Worm (Caenorhabditis elegans) whole organism, late embryonic: ENCODE data around the gene Y22D7AL.3.

Experiments used
- K02D7.2 ChIP-seq: sonication (generic microtip); optimal IDR thresholded peaks from 2 replicates; lab custom pipeline; 2017; ENCODE audit warnings: mild to moderate bottlenecking, missing genetic modification characterization, missing compliant biosample characterization
- ahr-1 ChIP-seq: sonication (generic microtip); optimal IDR thresholded peaks from 2 replicates; lab custom pipeline; 2016; ENCODE audit warnings: missing genetic modification characterization, missing compliant biosample characterization
- ceh-14 ChIP-seq: sonication (generic microtip); optimal IDR thresholded peaks from 2 replicates; lab custom pipeline; 2016; ENCODE audit warnings: missing genotype, missing genetic modification characterization, missing compliant biosample characterization
- ceh-19 ChIP-seq: fragments of 200-800 bp; sonication (Bioruptor generic); optimal IDR thresholded peaks from 2 replicates; lab custom pipeline; 2018; ENCODE audit warnings: mild to moderate bottlenecking, missing genetic modification characterization, missing compliant biosample characterization
- ceh-22 ChIP-seq: sonication (generic microtip); optimal IDR thresholded peaks from 2 replicates; lab custom pipeline; 2017; ENCODE audit warnings: missing biosample characterization, missing genetic modification characterization
- ceh-45 ChIP-seq: fragments of 200-800 bp; sonication (Bioruptor generic); IDR thresholded peaks from 2 replicates; pipeline ENCODE4 v1.3.6; 2022; ENCODE audit warnings: missing genetic modification reagents, missing genetic modification characterization, missing compliant biosample characterization
- ceh-48 ChIP-seq: sonication (generic microtip); optimal IDR thresholded peaks from 2 replicates; lab custom pipeline; 2016; ENCODE audit warnings: missing genetic modification characterization, inconsistent platforms, missing compliant biosample characterization
- ceh-9 ChIP-seq: sonication (generic microtip); optimal IDR thresholded peaks from 2 replicates; lab custom pipeline; 2016; ENCODE audit warnings: mild to moderate bottlenecking, missing genetic modification characterization, inconsistent platforms, missing compliant biosample characterization
- che-1 ChIP-seq: sonication (generic microtip); optimal IDR thresholded peaks from 2 replicates; lab custom pipeline; 2016; ENCODE audit warnings: mild to moderate bottlenecking, missing genetic modification characterization, missing compliant biosample characterization
- dmd-4 ChIP-seq: sonication (generic microtip); optimal IDR thresholded peaks from 2 replicates; lab custom pipeline; 2016; ENCODE audit warnings: borderline replicate concordance, missing genetic modification characterization, missing compliant biosample characterization
- elt-2 ChIP-seq: sonication (generic microtip); optimal IDR thresholded peaks from 2 replicates; lab custom pipeline; 2016; ENCODE audit warnings: missing genetic modification reagents, missing genetic modification characterization, missing compliant biosample characterization
- elt-4 ChIP-seq: sonication (generic microtip); optimal IDR thresholded peaks from 2 replicates; lab custom pipeline; 2016; ENCODE audit warnings: missing genetic modification characterization, missing compliant biosample characterization
- eyg-1 ChIP-seq: sonication (generic microtip); optimal IDR thresholded peaks from 2 replicates; lab custom pipeline; 2016; ENCODE audit warnings: missing genotype, missing genetic modification characterization, missing compliant biosample characterization
- fkh-10 ChIP-seq: fragments of 150-350 bp; optimal IDR thresholded peaks from 2 replicates; lab custom pipeline; 2014; ENCODE audit warnings: missing biosample characterization, missing genetic modification reagents, missing genetic modification characterization
- hlh-15 ChIP-seq: sonication (generic microtip); optimal IDR thresholded peaks from 2 replicates; lab custom pipeline; 2016; ENCODE audit warnings: missing genetic modification characterization, missing compliant biosample characterization
- lin-11 ChIP-seq: fragments of 200-800 bp; sonication (Bioruptor generic); optimal IDR thresholded peaks from 2 replicates; lab custom pipeline; 2018; ENCODE audit warnings: mild to moderate bottlenecking, missing genetic modification characterization, missing compliant biosample characterization
- madf-2 ChIP-seq: sonication (generic microtip); optimal IDR thresholded peaks from 2 replicates; lab custom pipeline; 2017; ENCODE audit warnings: missing genetic modification characterization, missing compliant biosample characterization
- mec-3 ChIP-seq: sonication (generic microtip); optimal IDR thresholded peaks from 2 replicates; lab custom pipeline; 2016; ENCODE audit warnings: borderline replicate concordance, missing genetic modification characterization, missing compliant biosample characterization
- odd-2 ChIP-seq: sonication (generic microtip); optimal IDR thresholded peaks from 2 replicates; lab custom pipeline; 2017; ENCODE audit warnings: antibody characterized with exemption, mild to moderate bottlenecking, missing genetic modification characterization, missing compliant biosample characterization
- pat-9 ChIP-seq: fragments of 200-800 bp; sonication (Bioruptor generic); optimal IDR thresholded peaks from 2 replicates; lab custom pipeline; 2018; ENCODE audit warnings: mild to moderate bottlenecking, missing genetic modification characterization, moderate library complexity, missing compliant biosample characterization
- pha-2 ChIP-seq: sonication (generic microtip); optimal IDR thresholded peaks from 2 replicates; lab custom pipeline; 2017; ENCODE audit warnings: mild to moderate bottlenecking, missing genetic modification characterization, missing compliant biosample characterization
- pha-4 ChIP-seq: fragments of 150-350 bp; optimal IDR thresholded peaks from 2 replicates; lab custom pipeline; 2018; ENCODE audit warnings: missing biosample characterization, missing genetic modification reagents, missing genetic modification characterization
- pqm-1 ChIP-seq: sonication (generic microtip); optimal IDR thresholded peaks from 2 replicates; lab custom pipeline; 2016; ENCODE audit warnings: missing genetic modification characterization, missing compliant biosample characterization
- sdc-2 ChIP-seq: sonication (generic microtip); optimal IDR thresholded peaks from 2 replicates; lab custom pipeline; 2016; ENCODE audit warnings: missing genotype, missing genetic modification characterization, missing compliant biosample characterization
- tbx-7 ChIP-seq: sonication (generic microtip); optimal IDR thresholded peaks from 2 replicates; lab custom pipeline; 2016; ENCODE audit warnings: missing genotype, missing genetic modification characterization, missing compliant biosample characterization
- unc-3 ChIP-seq, 2 experiments: fragments of 200-800 bp in 1 of 2; sonication (Bioruptor generic) in 1 of 2; sonication (generic microtip) in 1 of 2; conservative IDR thresholded peaks in 1 of 2; optimal IDR thresholded peaks in 1 of 2; 2 replicates each; pipeline versions ENCODE4 v1.3.6 to Lab custom; 2016 to 2022; ENCODE audit warnings: missing compliant biosample characterization in 2 of 2, missing genetic modification characterization in 2 of 2, missing genetic modification reagents in 1 of 2
- unc-55 ChIP-seq: sonication (generic microtip); optimal IDR thresholded peaks from 2 replicates; lab custom pipeline; 2017; ENCODE audit warnings: missing biosample characterization, missing genetic modification reagents, missing genetic modification characterization
- zip-5 ChIP-seq: sonication (generic microtip); optimal IDR thresholded peaks from 2 replicates; lab custom pipeline; 2016; ENCODE audit warnings: missing genetic modification characterization, missing compliant biosample characterization
- ztf-16 ChIP-seq: sonication (generic microtip); optimal IDR thresholded peaks from 2 replicates; lab custom pipeline; 2017; ENCODE audit warnings: missing genetic modification characterization, missing compliant biosample characterization

Gene Y22D7AL.3

DNA sequence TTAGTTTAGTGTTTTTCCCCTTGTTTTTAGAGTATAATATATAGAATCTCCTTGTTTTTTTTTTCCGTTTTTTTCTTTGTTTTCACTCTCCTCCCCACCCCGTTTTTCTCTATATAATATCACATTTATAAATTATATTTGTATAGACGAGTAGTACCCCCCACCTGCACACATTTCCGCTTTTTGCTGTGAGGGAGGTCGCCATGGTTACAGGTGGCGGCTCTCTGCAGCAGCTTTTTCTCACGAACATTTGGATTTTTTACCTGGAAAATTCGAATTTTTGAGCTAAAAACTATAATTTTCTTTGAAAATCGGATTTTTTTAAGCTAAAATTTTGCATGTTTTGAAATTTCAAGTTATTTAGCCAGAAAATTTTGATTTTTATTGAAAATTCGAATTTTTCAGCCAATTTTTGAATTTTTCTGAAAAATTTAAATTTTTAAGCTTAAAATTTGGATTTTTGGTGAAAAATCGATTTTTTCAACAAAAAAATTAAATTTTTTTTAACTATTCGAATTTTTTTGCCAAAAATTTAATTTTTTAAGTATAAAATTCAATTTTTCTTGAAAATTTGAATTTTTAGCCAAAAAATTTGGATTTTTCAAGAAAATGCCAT is 15.5 kb upstream of the Y22D7AL.3 start:
- TF ChIP-seq fkh-10 (GFP tag; lab: Kevin White, UChicago), result no peak

DNA sequence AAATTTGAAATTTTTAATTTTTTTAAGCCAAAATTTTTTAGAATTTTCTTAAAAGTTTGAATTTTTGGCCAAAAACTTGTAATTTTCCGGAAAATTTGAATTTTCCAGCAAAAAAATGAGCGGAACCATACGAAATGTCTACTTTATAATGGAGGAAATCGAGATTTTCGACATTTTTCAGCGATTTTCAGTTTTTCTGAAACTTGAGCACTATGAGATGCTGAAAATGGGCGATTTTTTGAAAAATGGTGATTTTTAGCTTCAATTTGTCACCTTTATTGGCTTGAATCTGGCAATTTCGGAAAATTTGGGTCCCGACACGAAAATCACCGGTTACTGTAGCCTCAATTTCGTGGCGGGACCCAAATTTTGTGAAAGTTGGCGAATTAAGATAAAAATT is 14.7 kb upstream of the Y22D7AL.3 start, which contains the start of gene Y22D7AL.4:
TSS of gene Y22D7AL.4 (plus strand) at position 109 of the 400 bp plus-strand sequence.
- TF ChIP-seq tbx-7 (tag; lab: Kevin White, UChicago) (no peak), ceh-48 (tag; lab: Kevin White, UChicago) (no peak), ceh-22 (no peak), unc-3 (GFP tag; conservative IDR thresholded peaks at IDR 0.05; lab: Robert Waterston, UW) (no peak), unc-3 (tag; optimal IDR thresholded peaks at IDR 0.05; lab: Kevin White, UChicago) (no peak), eyg-1 (no peak), K02D7.2 (tag; lab: Kevin White, UChicago) (no peak)
- TF ChIP-seq, all 69 proteins: peak for 0

ce11 chrIII:1634270-1634669 is 7.0 kb upstream of the Y22D7AL.3 start, which contains the start of gene Y22D7AL.11:
Y22D7AL.11 (minus strand) TSS chrIII:1634370.
- TF ChIP-seq ceh-9 (tag; lab: Kevin White, UChicago), result no peak
- TF ChIP-seq pha-2 (tag; lab: Kevin White, UChicago), result no peak
- no peak for TF ChIP-seq hlh-15 (tag; lab: Kevin White, UChicago)
- TF ChIP-seq, all 69 proteins: peak for 0

DNA sequence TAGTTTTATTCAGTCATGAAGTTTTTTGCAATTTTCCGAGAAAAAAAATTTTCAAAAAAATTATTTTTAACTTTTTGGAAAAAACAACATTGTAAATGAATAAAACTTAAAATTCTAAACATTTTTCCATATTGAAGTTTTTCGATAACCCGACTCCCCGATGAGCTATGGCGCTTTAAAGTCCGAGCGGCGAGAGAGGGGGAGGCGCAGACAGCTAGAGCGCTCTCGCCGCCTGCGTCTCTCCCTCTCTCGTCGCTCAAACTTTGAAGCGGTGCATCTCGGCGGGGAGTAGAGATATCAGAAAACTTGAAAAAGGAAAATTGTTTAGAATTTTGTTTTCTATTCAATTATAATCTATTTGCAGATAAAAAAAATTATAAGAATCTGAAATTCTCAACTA is 2.9 kb upstream of the Y22D7AL.3 start:
- TF ChIP-seq mec-3 (tag; lab: Kevin White, UChicago) (no peak), ahr-1 (tag; lab: Kevin White, UChicago) (no peak), pqm-1 (no peak), zip-5 (tag; lab: Kevin White, UChicago) (no peak), hlh-15 (tag; lab: Kevin White, UChicago) (no peak), ceh-9 (tag; lab: Kevin White, UChicago) (no peak)

DNA sequence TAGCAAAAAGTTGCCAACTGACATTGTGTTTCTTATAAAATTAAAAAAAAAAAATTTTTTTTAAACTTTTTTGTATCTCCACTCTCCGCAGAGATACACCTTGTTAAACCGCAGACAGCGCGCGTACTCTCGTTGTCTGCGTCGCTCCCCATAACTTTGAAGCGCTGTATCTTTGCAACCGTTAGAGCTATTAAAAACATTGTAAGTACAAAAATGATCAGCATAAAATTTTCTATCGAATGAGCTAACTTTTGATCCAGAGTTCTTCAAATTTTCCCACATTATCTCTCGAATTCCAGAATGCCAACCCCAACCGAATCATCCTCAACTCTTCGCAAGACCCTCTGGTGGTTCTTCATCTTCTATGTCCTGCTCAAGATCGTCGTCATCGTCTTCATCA is 10.9 kb downstream of the Y22D7AL.3 start, which contains the start of gene Y22D7AL.1:
TSS of gene Y22D7AL.1 (plus strand) at position 301 of the 400 bp plus-strand sequence.
- TF ChIP-seq unc-3 (GFP tag; conservative IDR thresholded peaks at IDR 0.05; lab: Robert Waterston, UW) (no peak), unc-3 (tag; optimal IDR thresholded peaks at IDR 0.05; lab: Kevin White, UChicago) (no peak), ahr-1 (tag; lab: Kevin White, UChicago) (no peak), elt-2 (tag; lab: Kevin White, UChicago) (no peak), ceh-14 (no peak), ceh-22 (no peak)
- TF ChIP-seq, all 69 proteins: peak for 0

DNA sequence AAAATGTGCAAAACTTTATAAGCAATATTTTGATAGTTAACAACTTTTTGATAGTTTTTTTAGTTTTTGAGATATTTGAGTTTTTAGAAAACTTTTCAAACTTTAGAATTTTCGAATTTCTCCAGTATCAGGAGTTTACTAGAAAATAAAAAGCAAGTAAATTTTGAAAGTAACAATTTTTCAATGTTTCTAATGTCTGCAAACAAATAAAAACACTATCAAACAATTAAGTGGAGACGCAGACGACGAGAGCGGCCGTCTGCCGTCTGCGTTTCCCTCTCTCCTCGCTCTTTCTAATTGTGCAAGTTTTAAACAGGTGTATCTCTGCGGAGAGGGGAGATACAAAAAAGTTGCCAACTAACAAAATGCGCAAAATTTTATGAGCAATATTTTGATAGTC is 11.7 kb downstream of the Y22D7AL.3 start:
- TF ChIP-seq unc-55, result no peak
- TF ChIP-seq ceh-45 (GFP tag; lab: Robert Waterston, UW), result no peak
- TF ChIP-seq pha-4 (tag; lab: Kevin White, UChicago), result no peak
- no peak for TF ChIP-seq lin-11 (tag; lab: Kevin White, UChicago)
- TF ChIP-seq madf-2 (tag; lab: Kevin White, UChicago), result no peak
- TF ChIP-seq che-1, result no peak
- no peak for TF ChIP-seq mec-3 (tag; lab: Kevin White, UChicago)
- no peak for TF ChIP-seq elt-4 (tag; lab: Kevin White, UChicago)
- no peak for TF ChIP-seq ztf-16 (tag; lab: Kevin White, UChicago)
- no peak for TF ChIP-seq odd-2
- no peak for TF ChIP-seq pat-9 (tag; lab: Kevin White, UChicago)
- no peak for TF ChIP-seq dmd-4 (tag; lab: Kevin White, UChicago)
- TF ChIP-seq sdc-2, result no peak
- no peak for TF ChIP-seq ceh-19 (GFP tag; lab: Kevin White, UChicago)
